Fruit fly (Drosophila melanogaster): ENCODE data around the gene Pomp.

Gene Pomp

dm6 chr2L:20761951-20762538 lies 25.4 kb upstream of the Pomp start (continued):
- TF ChIP-seq dimm (GFP tag; IDR thresholded peaks at IDR 0.05) (no peak), sim (GFP tag; IDR thresholded peaks at IDR 0.05) (no peak), Dp (GFP tag; optimal IDR thresholded peaks at IDR 0.05) (no peak), rib (GFP tag; IDR thresholded peaks at IDR 0.05) (no peak), jing (GFP tag; optimal IDR thresholded peaks at IDR 0.05) (no peak), sisA (GFP tag; IDR thresholded peaks at IDR 0.05) (0 out of 2 replicates have a peak, but pooled peaks have one; percentile 28), CG14965 (GFP tag; optimal IDR thresholded peaks at IDR 0.05; ENCODE audit: borderline replicate concordance) (no peak), CG7839 (tag; optimal IDR thresholded peaks at IDR 0.05) (peak; percentile 64), Hr3 (GFP tag; optimal IDR thresholded peaks at IDR 0.05) (peak; percentile 25), CG5245 (GFP tag; optimal IDR thresholded peaks at IDR 0.05) (peak; percentile 17), sob (GFP tag; IDR thresholded peaks at IDR 0.05) (0 out of 2 replicates have a peak, but pooled peaks have one; percentile 43), Rx (GFP tag; IDR thresholded peaks at IDR 0.05) (no peak), wor (GFP tag; IDR thresholded peaks at IDR 0.05) (no peak), CG8924 (tag; optimal IDR thresholded peaks at IDR 0.05) (peak; percentile 47), CG9932 (GFP tag; IDR thresholded peaks at IDR 0.05) (peak; percentile 41), Kr (GFP tag; optimal IDR thresholded peaks at IDR 0.05) (no peak), CG6765 (GFP tag; optimal IDR thresholded peaks at IDR 0.05) (no peak), TFAM (GFP tag; optimal IDR thresholded peaks at IDR 0.05) (no peak), klu (GFP tag; IDR thresholded peaks at IDR 0.05) (no peak), fd102C (GFP tag; optimal IDR thresholded peaks at IDR 0.05) (no peak), CrebB (tag; optimal IDR thresholded peaks at IDR 0.05) (no peak), CG10209 (GFP tag; optimal IDR thresholded peaks at IDR 0.05) (peak; percentile 32), B-H1 (GFP tag; IDR thresholded peaks at IDR 0.05) (no peak), fd96Cb (tag; optimal IDR thresholded peaks at IDR 0.05) (peak; percentile 44), Usf (GFP tag; optimal IDR thresholded peaks at IDR 0.05) (no peak), CG7745 (tag; optimal IDR thresholded peaks at IDR 0.05) (no peak), dmrt11E (tag; optimal IDR thresholded peaks at IDR 0.05) (peak; percentile 55), sens-2 (GFP tag; IDR thresholded peaks at IDR 0.05) (no peak), Hmx (GFP tag; optimal IDR thresholded peaks at IDR 0.05) (no peak), CG13894 (tag; optimal IDR thresholded peaks at IDR 0.05) (no peak), gem (tag; optimal IDR thresholded peaks at IDR 0.05) (peak; percentile 75), luna (GFP tag; optimal IDR thresholded peaks at IDR 0.05) (no peak), Dll (GFP tag; IDR thresholded peaks at IDR 0.05; ENCODE audit: partially characterized antibody) (no peak), CG34422 (GFP tag; IDR thresholded peaks at IDR 0.05) (0 out of 3 replicates have a peak, but pooled peaks have one; percentile 11), CG10654 (GFP tag; optimal IDR thresholded peaks at IDR 0.05) (no peak), btn (GFP tag; optimal IDR thresholded peaks at IDR 0.05) (no peak), CG33557 (GFP tag; optimal IDR thresholded peaks at IDR 0.05) (no peak), Pdp1 (GFP tag; optimal IDR thresholded peaks at IDR 0.05) (peak in 1 of 2 experiments; percentile 55), CG1602 (GFP tag; optimal IDR thresholded peaks at IDR 0.05) (peak; percentile 35), exex (tag; optimal IDR thresholded peaks at IDR 0.05) (no peak), Mes4 (GFP tag; optimal IDR thresholded peaks at IDR 0.05) (no peak), Stat92E (GFP tag; optimal IDR thresholded peaks at IDR 0.05) (no peak), CG2202 (tag; optimal IDR thresholded peaks at IDR 0.05) (no peak), bcd (GFP tag; optimal IDR thresholded peaks at IDR 0.05) (peak; percentile 36), CG3281 (GFP tag; optimal IDR thresholded peaks at IDR 0.05) (peak; percentile 45), row (GFP tag; IDR thresholded peaks at IDR 0.05) (peak; percentile 67), aop (GFP tag; IDR thresholded peaks at IDR 0.05) (no peak), hb (GFP tag; IDR thresholded peaks at IDR 0.05; ENCODE audit: partially characterized antibody) (no peak), bab2 (GFP tag; optimal IDR thresholded peaks at IDR 0.05) (no peak), Ravus (GFP tag; IDR thresholded peaks at IDR 0.05) (no peak)
